Worm (Caenorhabditis elegans) whole organism, mixed stage, embryonic: ENCODE data around the gene his-60.

Source experiments
- mab-5 ChIP-seq: fragments of 150-350 bp; optimal IDR thresholded peaks from 2 replicates; lab custom pipeline; 2014; ENCODE audit warnings: missing biosample characterization, missing genetic modification characterization
- nhr-2 ChIP-seq: fragments of 150-350 bp; optimal IDR thresholded peaks from 2 replicates; lab custom pipeline; 2014; ENCODE audit warnings: missing biosample characterization, missing genetic modification characterization
- pha-4 ChIP-seq: fragments of 150-350 bp; optimal IDR thresholded peaks from 2 replicates; lab custom pipeline; 2018; ENCODE audit warnings: missing biosample characterization, missing genetic modification reagents, missing genetic modification characterization

- TF ChIP-seq mab-5 (no peak), pha-4 (tag; lab: Kevin White, UChicago) (no peak), nhr-2 (no peak)
These were observed 28.4 kb upstream of the his-60 start, which contains the start of the genes R05G6.9 and R05G6.3 for ce11 chrIV:7516167-7516566.
